Fruit fly (Drosophila melanogaster): ENCODE results near the gene CycJ.

Gene CycJ

dm6 chr3L:3434882-3435281 is 31.3 kb upstream of the CycJ start (continued):
- TF ChIP-seq nerfin-2 (GFP tag; IDR thresholded peaks at IDR 0.05; ENCODE audit: partially characterized antibody) (no peak), dpn (GFP tag; optimal IDR thresholded peaks at IDR 0.05) (no peak), gsb (GFP tag; IDR thresholded peaks at IDR 0.05) (no peak), Hand (GFP tag; optimal IDR thresholded peaks at IDR 0.05) (no peak), sna (GFP tag; IDR thresholded peaks at IDR 0.05; ENCODE audit: partially characterized antibody) (no peak), CG12236 (GFP tag; optimal IDR thresholded peaks at IDR 0.05) (no peak), Hr39 (optimal IDR thresholded peaks at IDR 0.05) (no peak), nau (GFP tag; optimal IDR thresholded peaks at IDR 0.05) (peak; percentile 14), CG14050 (GFP tag; IDR thresholded peaks at IDR 0.05) (peak; percentile 25; the same call in 1 of the 3 replicates), mam (GFP tag; optimal IDR thresholded peaks at IDR 0.05) (no peak), fd102C (GFP tag; optimal IDR thresholded peaks at IDR 0.05) (no peak), D19A (tag; optimal IDR thresholded peaks at IDR 0.05) (peak; percentile 34), HHEX (GFP tag; optimal IDR thresholded peaks at IDR 0.05) (no peak), CG11723 (GFP tag; optimal IDR thresholded peaks at IDR 0.05) (no peak), CG12942 (GFP tag; optimal IDR thresholded peaks at IDR 0.05) (no peak), Dip3 (GFP tag; optimal IDR thresholded peaks at IDR 0.05) (no peak), bigmax (GFP tag; optimal IDR thresholded peaks at IDR 0.05) (no peak), CG15479 (GFP tag; optimal IDR thresholded peaks at IDR 0.05) (no peak), repo (GFP tag; optimal IDR thresholded peaks at IDR 0.05) (no peak), CG17361 (GFP tag; IDR thresholded peaks at IDR 0.05) (0 out of 3 replicates have a peak, but pooled peaks have one; percentile 29), CG9727 (GFP tag; optimal IDR thresholded peaks at IDR 0.05) (no peak), CG16779 (GFP tag; IDR thresholded peaks at IDR 0.05) (no peak), gem (tag; optimal IDR thresholded peaks at IDR 0.05) (peak; percentile 56), tgo (GFP tag; IDR thresholded peaks at IDR 0.05) (no peak), CG11696 (GFP tag; IDR thresholded peaks at IDR 0.05) (no peak), dysf (GFP tag; IDR thresholded peaks at IDR 0.05) (peak; percentile 45; the same call in 2 of the 3 replicates), Drgx (GFP tag; IDR thresholded peaks at IDR 0.05) (peak; percentile 46; the same call in 1 of the 2 replicates), pnt (GFP tag; optimal IDR thresholded peaks at IDR 0.05) (no peak), en (GFP tag; optimal IDR thresholded peaks at IDR 0.05) (no peak), CG9609 (GFP tag; optimal IDR thresholded peaks at IDR 0.05) (no peak), CG15073 (GFP tag; optimal IDR thresholded peaks at IDR 0.05) (no peak), CG8765 (GFP tag; IDR thresholded peaks at IDR 0.05) (0 out of 2 replicates have a peak, but pooled peaks have one; percentile 33), Usf (GFP tag; optimal IDR thresholded peaks at IDR 0.05) (no peak), Oli (tag; optimal IDR thresholded peaks at IDR 0.05) (peak; percentile 34), Hr51 (GFP tag; optimal IDR thresholded peaks at IDR 0.05) (peak in 1 of 2 experiments; percentile 20), Nf-YC (tag; optimal IDR thresholded peaks at IDR 0.05) (no peak), klu (GFP tag; IDR thresholded peaks at IDR 0.05) (no peak), CG6272 (GFP tag; IDR thresholded peaks at IDR 0.05) (no peak), jigr1 (GFP tag; IDR thresholded peaks at IDR 0.05) (no peak), sisA (GFP tag; IDR thresholded peaks at IDR 0.05) (peak; percentile 29; the same call in 1 of the 2 replicates), CG8290 (GFP tag; optimal IDR thresholded peaks at IDR 0.05) (no peak), CG8290 (tag; optimal IDR thresholded peaks at IDR 0.05) (no peak), nmo (GFP tag; optimal IDR thresholded peaks at IDR 0.05) (peak; percentile 37), pzg (GFP tag; optimal IDR thresholded peaks at IDR 0.05) (no peak), al (GFP tag; IDR thresholded peaks at IDR 0.05) (no peak), CG2202 (tag; optimal IDR thresholded peaks at IDR 0.05) (no peak), lilli (GFP tag; optimal IDR thresholded peaks at IDR 0.05) (no peak), ems (GFP tag; optimal IDR thresholded peaks at IDR 0.05) (no peak), Tbp (GFP tag; optimal IDR thresholded peaks at IDR 0.05) (no peak), CG2199 (GFP tag; IDR thresholded peaks at IDR 0.05) (no peak), CG34422 (GFP tag; IDR thresholded peaks at IDR 0.05) (0 out of 3 replicates have a peak, but pooled peaks have one; percentile 24), Taf1 (GFP tag; IDR thresholded peaks at IDR 0.05) (0 out of 2 replicates have a peak, but pooled peaks have one; percentile 39)
